Worm (Caenorhabditis elegans) whole organism, early embryonic: ENCODE measurements around the gene srx-116.

Experiments
- B0310.2 ChIP-seq: sonication (generic microtip); optimal IDR thresholded peaks from 2 replicates; lab custom pipeline; 2016; ENCODE audit warnings: mild to moderate bottlenecking, missing genetic modification characterization, missing compliant biosample characterization
- F13C5.2 ChIP-seq: sonication (generic microtip); optimal IDR thresholded peaks from 2 replicates; lab custom pipeline; 2017; ENCODE audit warnings: mild to moderate bottlenecking, missing genetic modification characterization, inconsistent platforms, missing compliant biosample characterization
- aly-1 ChIP-seq: sonication (generic microtip); optimal IDR thresholded peaks from 2 replicates; lab custom pipeline; 2016; ENCODE audit warnings: missing genetic modification characterization, missing compliant biosample characterization
- ama-1 ChIP-seq: fragments of 150-350 bp; optimal IDR thresholded peaks from 2 replicates; lab custom pipeline; 2014
- ceh-13 ChIP-seq: fragments of 200-800 bp; sonication (Bioruptor generic); optimal IDR thresholded peaks from 2 replicates; lab custom pipeline; 2018; ENCODE audit warnings: mild to moderate bottlenecking, missing genetic modification characterization, missing compliant biosample characterization
- ceh-36 ChIP-seq: sonication (generic microtip); optimal IDR thresholded peaks from 2 replicates; lab custom pipeline; 2016; ENCODE audit warnings: missing genetic modification characterization, inconsistent platforms, missing compliant biosample characterization
- ets-7 ChIP-seq: sonication (generic microtip); optimal IDR thresholded peaks from 2 replicates; lab custom pipeline; 2016; ENCODE audit warnings: missing genotype, missing genetic modification characterization, missing compliant biosample characterization
- flt-1 ChIP-seq: fragments of 200-800 bp; sonication (Bioruptor generic); IDR thresholded peaks from 2 replicates; pipeline ENCODE4 v1.3.6; 2022; ENCODE audit warnings: missing genetic modification characterization, missing compliant biosample characterization
- hmbx-1 ChIP-seq: sonication (generic microtip); optimal IDR thresholded peaks from 2 replicates; lab custom pipeline; 2016; ENCODE audit warnings: mild to moderate bottlenecking, missing genetic modification characterization, missing compliant biosample characterization
- hmg-4 ChIP-seq: fragments of 200-800 bp; sonication (Bioruptor generic); optimal IDR thresholded peaks from 2 replicates; lab custom pipeline; 2018; ENCODE audit warnings: mild to moderate bottlenecking, missing genetic modification characterization, missing compliant biosample characterization
- hnd-1 ChIP-seq: sonication (generic microtip); optimal IDR thresholded peaks from 2 replicates; lab custom pipeline; 2016; ENCODE audit warnings: missing genetic modification characterization, missing compliant biosample characterization
- pes-1 ChIP-seq: fragments of 200-800 bp; sonication (Bioruptor generic); IDR thresholded peaks from 2 replicates; pipeline ENCODE4 v1.3.6; 2022; ENCODE audit warnings: missing genetic modification reagents, missing genetic modification characterization, missing compliant biosample characterization
- scrt-1 ChIP-seq: fragments of 200-800 bp; sonication (Bioruptor generic); IDR thresholded peaks from 2 replicates; pipeline ENCODE4 v1.3.6; 2022; ENCODE audit warnings: missing genetic modification characterization, missing compliant biosample characterization
- sea-1 ChIP-seq: fragments of 200-800 bp; sonication (Bioruptor generic); conservative IDR thresholded peaks from 2 replicates; pipeline ENCODE4 v1.3.6; 2022; ENCODE audit warnings: missing genetic modification characterization, missing compliant biosample characterization
- tbx-11 ChIP-seq: fragments of 200-800 bp; sonication (Bioruptor generic); IDR thresholded peaks from 2 replicates; pipeline ENCODE4 v1.3.6; 2022; ENCODE audit warnings: missing genetic modification characterization, missing compliant biosample characterization
- tbx-37 ChIP-seq: fragments of 200-800 bp; sonication (Bioruptor generic); conservative IDR thresholded peaks from 2 replicates; pipeline ENCODE4 v1.3.6; 2022; ENCODE audit warnings: missing genetic modification reagents, missing genetic modification characterization, missing compliant biosample characterization
- tra-4 ChIP-seq: sonication (generic microtip); optimal IDR thresholded peaks from 2 replicates; lab custom pipeline; 2017; ENCODE audit warnings: missing genetic modification characterization, missing compliant biosample characterization

Gene srx-116

DNA sequence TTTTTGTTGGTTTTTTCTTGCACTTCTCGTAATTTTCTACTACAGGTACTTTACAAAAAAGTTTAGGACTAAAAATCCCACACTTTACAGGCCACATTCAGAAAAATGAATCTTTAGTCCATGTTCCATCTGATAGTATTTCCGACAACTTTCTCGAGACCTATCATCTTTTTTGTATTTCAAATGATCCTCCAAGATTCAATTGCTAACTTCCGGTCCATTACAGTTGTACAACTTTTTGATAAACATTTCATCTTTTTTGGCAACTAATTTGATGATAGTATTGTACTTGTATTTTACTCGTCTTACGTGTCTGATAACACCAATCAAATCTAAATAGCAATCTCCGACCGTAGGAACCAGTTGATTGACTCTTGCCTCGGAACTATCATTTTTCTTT lies 3.3 kb upstream of the srx-116 start:
- TF ChIP-seq pes-1 (GFP tag; lab: Robert Waterston, UW) (no peak), F13C5.2 (tag; lab: Kevin White, UChicago) (no peak), flt-1 (GFP tag; lab: Robert Waterston, UW) (no peak), ceh-13 (GFP tag; lab: Kevin White, UChicago) (no peak)

DNA sequence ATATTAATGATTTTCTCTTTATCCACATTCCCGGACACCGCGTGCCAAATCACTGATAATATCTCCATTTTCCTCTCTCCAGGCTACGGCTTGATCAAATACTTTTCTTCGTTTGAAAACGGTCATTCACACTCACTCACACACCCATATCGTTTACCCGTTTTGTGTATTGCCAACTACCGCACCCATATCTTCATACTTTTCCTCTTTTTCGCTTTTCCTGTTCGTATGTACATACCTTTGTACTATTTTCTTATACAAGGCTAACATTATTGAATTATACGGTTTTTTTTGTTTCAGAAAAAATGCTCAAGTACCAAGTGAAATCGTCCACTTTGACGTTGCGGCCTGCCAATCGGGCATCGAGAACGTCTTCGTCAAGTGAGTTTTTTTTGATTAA lies 2.8 kb upstream of the srx-116 start, which contains the start of gene W05B10.4:
Gene W05B10.4 (plus strand): TSS at position 301 of the 400 bp plus-strand sequence.
- no peak for TF ChIP-seq scrt-1 (GFP tag; lab: Robert Waterston, UW)

- TF ChIP-seq ama-1 (lab: Kevin White, UChicago): no peak
- TF ChIP-seq tbx-37: no peak
- TF ChIP-seq hnd-1 (tag; lab: Kevin White, UChicago): no peak
- TF ChIP-seq flt-1 (GFP tag; lab: Robert Waterston, UW): no peak
- TF ChIP-seq hmbx-1 (tag; lab: Kevin White, UChicago): no peak
- no peak for TF ChIP-seq scrt-1 (GFP tag; lab: Robert Waterston, UW)
- TF ChIP-seq hmg-4 (GFP tag; lab: Kevin White, UChicago): no peak
- TF ChIP-seq tra-4: no peak
- no peak for TF ChIP-seq ceh-36 (tag; lab: Kevin White, UChicago)
- TF ChIP-seq sea-1 (GFP tag; lab: Robert Waterston, UW): no peak
- no peak for TF ChIP-seq aly-1 (tag; lab: Kevin White, UChicago)
- no peak for TF ChIP-seq ceh-13 (GFP tag; lab: Kevin White, UChicago)
- no peak for TF ChIP-seq tbx-11 (GFP tag; lab: Robert Waterston, UW)
These were observed 3.0 kb downstream of the srx-116 start for ce11 chrV:12673745-12674144.

DNA sequence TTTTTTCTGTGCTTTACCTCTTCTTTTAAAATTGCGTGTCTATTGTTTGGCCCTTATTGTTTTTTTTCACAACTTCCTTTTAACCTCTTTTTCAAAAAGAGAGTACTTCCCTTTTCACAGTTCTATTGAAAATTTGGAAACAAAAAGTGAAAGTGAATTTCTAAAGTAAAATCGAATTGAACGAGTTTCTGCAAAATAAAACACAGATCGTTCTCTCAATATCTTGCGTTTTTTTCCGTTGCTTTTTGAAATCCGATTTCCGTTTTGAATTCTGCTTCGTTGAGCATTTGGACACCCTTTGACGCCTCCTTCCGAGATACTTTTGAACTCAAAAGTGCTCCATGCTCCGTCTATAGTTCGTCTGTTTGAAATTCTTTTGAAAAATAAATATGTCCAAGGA lies 5.6 kb downstream of the srx-116 start:
- TF ChIP-seq B0310.2 (tag; lab: Kevin White, UChicago) (no peak), ceh-13 (GFP tag; lab: Kevin White, UChicago) (no peak), ceh-36 (tag; lab: Kevin White, UChicago) (no peak), F13C5.2 (tag; lab: Kevin White, UChicago) (no peak), ama-1 (lab: Kevin White, UChicago) (no peak), tbx-37 (no peak)

DNA sequence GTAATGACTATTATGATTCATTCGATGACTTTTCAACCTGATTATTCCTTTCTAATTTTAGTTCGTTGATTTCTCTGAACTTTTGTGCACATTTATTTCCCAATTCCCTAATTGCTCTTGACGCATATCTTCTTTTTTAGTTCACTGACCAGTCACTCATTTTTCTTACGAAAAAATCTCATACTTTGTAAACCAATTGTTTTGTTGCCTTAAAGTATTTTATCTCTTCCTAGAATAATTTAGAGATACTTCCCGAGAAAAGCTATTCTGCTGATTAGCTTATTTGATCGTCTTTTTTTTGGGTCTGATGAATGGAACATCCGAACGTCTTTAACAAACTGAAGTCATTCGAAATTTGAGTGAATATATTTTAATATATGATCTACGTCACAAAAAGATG lies 8.6 kb downstream of the srx-116 start:
- TF ChIP-seq flt-1 (GFP tag; lab: Robert Waterston, UW) (no peak), tbx-37 (no peak), ceh-36 (tag; lab: Kevin White, UChicago) (no peak), aly-1 (tag; lab: Kevin White, UChicago) (no peak), B0310.2 (tag; lab: Kevin White, UChicago) (no peak), pes-1 (GFP tag; lab: Robert Waterston, UW) (no peak), tra-4 (no peak), scrt-1 (GFP tag; lab: Robert Waterston, UW) (no peak), ceh-13 (GFP tag; lab: Kevin White, UChicago) (no peak), tbx-11 (GFP tag; lab: Robert Waterston, UW) (no peak), ets-7 (no peak), sea-1 (GFP tag; lab: Robert Waterston, UW) (no peak), hnd-1 (tag; lab: Kevin White, UChicago) (no peak), hmg-4 (GFP tag; lab: Kevin White, UChicago) (no peak), hmbx-1 (tag; lab: Kevin White, UChicago) (no peak), F13C5.2 (tag; lab: Kevin White, UChicago) (no peak), ama-1 (lab: Kevin White, UChicago) (no peak)

ce11 chrV:12679807-12680206 lies 9.1 kb downstream of the srx-116 start, which contains the start of gene frpr-15:
frpr-15 (plus strand) TSS chrV:12680107.
- TF ChIP-seq ceh-36 (tag; lab: Kevin White, UChicago) (no peak), ceh-13 (GFP tag; lab: Kevin White, UChicago) (no peak), tra-4 (no peak), hmg-4 (GFP tag; lab: Kevin White, UChicago) (no peak), flt-1 (GFP tag; lab: Robert Waterston, UW) (no peak), sea-1 (GFP tag; lab: Robert Waterston, UW) (no peak), B0310.2 (tag; lab: Kevin White, UChicago) (no peak), hmbx-1 (tag; lab: Kevin White, UChicago) (no peak), scrt-1 (GFP tag; lab: Robert Waterston, UW) (no peak), tbx-11 (GFP tag; lab: Robert Waterston, UW) (no peak), ama-1 (lab: Kevin White, UChicago) (no peak), F13C5.2 (tag; lab: Kevin White, UChicago) (no peak), pes-1 (GFP tag; lab: Robert Waterston, UW) (no peak), ets-7 (no peak), aly-1 (tag; lab: Kevin White, UChicago) (no peak), tbx-37 (no peak), hnd-1 (tag; lab: Kevin White, UChicago) (no peak)

DNA sequence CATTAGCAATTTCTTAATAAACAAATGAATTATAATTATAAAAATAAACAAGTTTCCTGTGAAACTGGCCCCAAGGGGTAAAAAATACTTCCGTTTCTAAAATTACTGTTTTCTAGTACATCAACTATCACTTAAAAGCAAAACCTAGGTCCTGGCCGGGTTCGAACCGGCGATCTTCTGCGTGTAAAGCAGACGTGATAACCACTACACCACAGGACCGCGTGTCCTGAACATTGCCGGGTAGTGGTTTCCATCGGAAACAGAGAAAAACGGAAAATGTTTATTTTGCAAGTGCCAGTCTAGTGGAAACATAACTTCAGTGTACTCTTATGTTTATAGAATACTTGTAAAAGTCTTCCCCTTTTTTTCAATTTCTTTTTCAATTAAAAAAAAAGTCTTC lies 12.5 kb downstream of the srx-116 start:
- no peak for TF ChIP-seq sea-1 (GFP tag; lab: Robert Waterston, UW)
- no peak for TF ChIP-seq tbx-11 (GFP tag; lab: Robert Waterston, UW)
- no peak for TF ChIP-seq hnd-1 (tag; lab: Kevin White, UChicago)
- no peak for TF ChIP-seq hmbx-1 (tag; lab: Kevin White, UChicago)
- no peak for TF ChIP-seq hmg-4 (GFP tag; lab: Kevin White, UChicago)
- no peak for TF ChIP-seq tra-4
- no peak for TF ChIP-seq ceh-13 (GFP tag; lab: Kevin White, UChicago)
- TF ChIP-seq F13C5.2 (tag; lab: Kevin White, UChicago): no peak
- TF ChIP-seq ets-7: no peak
- no peak for TF ChIP-seq ceh-36 (tag; lab: Kevin White, UChicago)
- no peak for TF ChIP-seq B0310.2 (tag; lab: Kevin White, UChicago)
- no peak for TF ChIP-seq flt-1 (GFP tag; lab: Robert Waterston, UW)
- TF ChIP-seq pes-1 (GFP tag; lab: Robert Waterston, UW): no peak
- no peak for TF ChIP-seq ama-1 (lab: Kevin White, UChicago)
- no peak for TF ChIP-seq tbx-37
- TF ChIP-seq scrt-1 (GFP tag; lab: Robert Waterston, UW): no peak
- no peak for TF ChIP-seq aly-1 (tag; lab: Kevin White, UChicago)
